Fruit fly (Drosophila melanogaster) whole organism, wandering third instar larva: Measurements from ENCODE around the gene sesB.

Experiments used
- Abd-B ChIP-seq: fragments of >200 bp; optimal IDR thresholded peaks from 2 replicates; lab custom pipeline; 2017; ENCODE audit warnings: missing biosample characterization, missing genetic modification characterization
- CG32264 ChIP-seq: fragments of 200-800 bp; sonication (Bioruptor generic); optimal IDR thresholded peaks from 2 replicates; lab custom pipeline; 2016; ENCODE audit warnings: missing biosample characterization, missing genetic modification characterization
- CG9705 ChIP-seq: fragments of 200-800 bp; sonication (Bioruptor generic); optimal IDR thresholded peaks from 2 replicates; lab custom pipeline; 2018; ENCODE audit warnings: missing biosample characterization, mild to moderate bottlenecking, missing genetic modification characterization
- CrebA ChIP-seq: fragments of 200-800 bp; sonication (Bioruptor generic); optimal IDR thresholded peaks from 2 replicates; lab custom pipeline; 2016; ENCODE audit warnings: missing biosample characterization, mild to moderate bottlenecking, missing genetic modification characterization, borderline replicate concordance
- Dfd ChIP-seq: fragments of >200 bp; optimal IDR thresholded peaks from 2 replicates; lab custom pipeline; 2017; ENCODE audit warnings: missing biosample characterization, missing genetic modification characterization
- GATAd ChIP-seq: sonication (Bioruptor generic); optimal IDR thresholded peaks from 2 replicates; lab custom pipeline; 2016; ENCODE audit warnings: missing biosample characterization, missing genetic modification characterization
- HLH106 ChIP-seq: fragments of 200-800 bp; optimal IDR thresholded peaks from 3 replicates; lab custom pipeline; 2019; ENCODE audit warnings: missing biosample characterization, mild to moderate bottlenecking, missing genetic modification characterization, moderate library complexity
- fru ChIP-seq: fragments of 200-800 bp; sonication (Bioruptor generic); optimal IDR thresholded peaks from 3 replicates; lab custom pipeline; 2016; ENCODE audit warnings: missing biosample characterization, mild to moderate bottlenecking, missing genetic modification characterization
- jim ChIP-seq: fragments of 175-275, 200-325 bp; sonication (Bioruptor generic); optimal IDR thresholded peaks from 2 replicates; lab custom pipeline; 2016; ENCODE audit warnings: missing biosample characterization, mild to moderate bottlenecking, missing genetic modification characterization
- lola ChIP-seq: fragments of >200 bp; optimal IDR thresholded peaks from 2 replicates; lab custom pipeline; 2017; ENCODE audit warnings: missing biosample characterization, missing genetic modification characterization
- pan ChIP-seq: fragments of >200 bp; optimal IDR thresholded peaks from 2 replicates; lab custom pipeline; 2017
- psq ChIP-seq: fragments of 200-800 bp; sonication (Bioruptor generic); optimal IDR thresholded peaks from 3 replicates; lab custom pipeline; 2017; ENCODE audit warnings: missing biosample characterization, mild to moderate bottlenecking, missing genetic modification characterization, moderate library complexity

DNA sequence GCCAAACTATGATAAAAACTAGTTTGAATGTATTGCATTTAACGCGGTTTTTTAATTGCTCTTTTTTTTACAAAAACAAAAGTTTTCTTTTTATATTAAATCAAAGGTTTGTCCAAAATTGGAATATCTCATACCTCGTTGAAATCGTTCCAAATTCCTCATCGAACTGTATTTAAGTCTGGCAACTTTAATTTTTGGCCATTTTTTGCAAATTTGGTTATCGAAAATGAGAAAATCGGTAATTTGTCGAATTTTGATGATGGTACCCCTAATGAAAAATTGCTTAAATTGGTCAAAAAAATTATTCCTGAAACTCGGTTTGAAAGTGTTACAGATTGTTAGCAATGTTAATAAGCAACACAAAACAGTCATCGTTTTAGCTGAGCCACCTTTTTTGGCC is 594 bp upstream of the sesB start:
- TF ChIP-seq Dfd (GFP tag; lab: Kevin White, UChicago), result no peak
- no peak for TF ChIP-seq CrebA (GFP tag; lab: Kevin White, UChicago)
- no peak for TF ChIP-seq lola
- no peak for TF ChIP-seq pan (lab: Kevin White, UChicago)
- no peak for TF ChIP-seq psq (GFP tag; lab: Kevin White, UChicago)
- no peak for TF ChIP-seq GATAd (GFP tag; lab: Kevin White, UChicago)
- TF ChIP-seq CG32264 (GFP tag; lab: Kevin White, UChicago), result no peak
- no peak for TF ChIP-seq jim
- no peak for TF ChIP-seq fru (GFP tag; lab: Kevin White, UChicago)
- TF ChIP-seq CG9705 (GFP tag; lab: Kevin White, UChicago), result no peak
- no peak for TF ChIP-seq Abd-B (GFP tag; lab: Kevin White, UChicago)
- TF ChIP-seq HLH106, result no peak
